Fruit fly (Drosophila melanogaster) whole organism, embryonic: ENCODE measurements around the gene CG45065.

ENCODE experiments used
- Ada2b ChIP-seq: fragments of 200-800 bp; sonication (Bioruptor generic); IDR thresholded peaks from 2 replicates; pipeline ENCODE4 v1.3.6; 2022; ENCODE audit warnings: missing biosample characterization, missing genetic modification characterization
- Atf6 ChIP-seq: fragments of 200-800 bp; sonication (Bioruptor generic); IDR thresholded peaks from 2 replicates; pipeline ENCODE4 v1.3.6; 2022; ENCODE audit warnings: missing biosample characterization, missing genetic modification characterization
- Bgb ChIP-seq: fragments of 200-800 bp; sonication (Bioruptor generic); IDR thresholded peaks from 2 replicates; pipeline ENCODE4 v1.3.6; 2022; ENCODE audit warnings: missing biosample characterization, missing genetic modification characterization; ENCODE audit not compliant: partially characterized antibody
- CG10209 ChIP-seq: fragments of 200-800 bp; sonication (Bioruptor generic); optimal IDR thresholded peaks from 3 replicates; lab custom pipeline; 2017; ENCODE audit warnings: missing biosample characterization, mild to moderate bottlenecking, missing genetic modification characterization, missing genetic modification reagents
- CG11247 ChIP-seq: fragments of 200-800 bp; sonication (Bioruptor generic); IDR thresholded peaks from 2 replicates; pipeline ENCODE4 v1.3.6; 2022; ENCODE audit warnings: missing biosample characterization, missing genetic modification characterization
- CG12104 ChIP-seq: fragments of 200-800 bp; sonication (Bioruptor generic); optimal IDR thresholded peaks from 3 replicates; lab custom pipeline; 2016; ENCODE audit warnings: missing biosample characterization, missing genetic modification characterization
- CG12299 ChIP-seq: fragments of 200-800 bp; sonication (Bioruptor generic); optimal IDR thresholded peaks from 2 replicates; lab custom pipeline; 2018; ENCODE audit warnings: missing biosample characterization, mild to moderate bottlenecking, missing genetic modification characterization
- CG12744 ChIP-seq: fragments of 200-800 bp; sonication (Bioruptor generic); optimal IDR thresholded peaks from 2 replicates; lab custom pipeline; 2016; ENCODE audit warnings: missing biosample characterization, missing genetic modification characterization
- CG13296 ChIP-seq: fragments of 200-800 bp; sonication (Bioruptor generic); optimal IDR thresholded peaks from 3 replicates; lab custom pipeline; 2018; ENCODE audit warnings: missing biosample characterization, mild to moderate bottlenecking, missing genetic modification characterization
- CG13424 ChIP-seq: fragments of 200-800 bp; sonication (Bioruptor generic); optimal IDR thresholded peaks from 2 replicates; lab custom pipeline; 2019; ENCODE audit warnings: missing biosample characterization, mild to moderate bottlenecking, missing genetic modification characterization, moderate library complexity
- CG14860 ChIP-seq: fragments of 200-800 bp; sonication (Bioruptor generic); IDR thresholded peaks from 3 replicates; pipeline ENCODE4 v1.3.6; 2022; ENCODE audit warnings: missing biosample characterization, missing genetic modification characterization; ENCODE audit not compliant: partially characterized antibody
- CG1602 ChIP-seq: fragments of 200-800 bp; sonication (Bioruptor generic); optimal IDR thresholded peaks from 3 replicates; lab custom pipeline; 2016; ENCODE audit warnings: missing biosample characterization, missing genetic modification characterization
- CG16863 ChIP-seq: fragments of 200-800 bp; sonication (Bioruptor generic); optimal IDR thresholded peaks from 3 replicates; lab custom pipeline; 2016; ENCODE audit warnings: missing biosample characterization, missing genetic modification characterization
- CG17385 ChIP-seq: fragments of 200-800 bp; sonication (Bioruptor generic); optimal IDR thresholded peaks from 3 replicates; lab custom pipeline; 2018; ENCODE audit warnings: missing biosample characterization, mild to moderate bottlenecking, missing genetic modification characterization
- CG31441 ChIP-seq: fragments of 200-800 bp; sonication (Bioruptor generic); IDR thresholded peaks from 2 replicates; pipeline ENCODE4 v1.3.6; 2022; ENCODE audit warnings: missing biosample characterization, missing genetic modification characterization
- CG32532 ChIP-seq: fragments of 200-800 bp; sonication (Bioruptor generic); IDR thresholded peaks from 2 replicates; pipeline ENCODE4 v1.3.6; 2022; ENCODE audit warnings: missing biosample characterization, missing genetic modification characterization
- CG33557 ChIP-seq: fragments of 200-800 bp; sonication (Bioruptor generic); optimal IDR thresholded peaks from 2 replicates; lab custom pipeline; 2019; ENCODE audit warnings: missing biosample characterization, mild to moderate bottlenecking, missing genetic modification characterization, moderate library complexity
- CG4854 ChIP-seq: fragments of 200-800 bp; sonication (Bioruptor generic); optimal IDR thresholded peaks from 2 replicates; lab custom pipeline; 2016; ENCODE audit warnings: missing biosample characterization, missing genetic modification characterization, inconsistent platforms
- CG5953 ChIP-seq: fragments of 200-800 bp; sonication (Bioruptor generic); IDR thresholded peaks from 2 replicates; pipeline ENCODE4 v1.3.6; 2022; ENCODE audit warnings: missing biosample characterization, missing genetic modification characterization
- CG6813 ChIP-seq: fragments of 200-800 bp; sonication (Bioruptor generic); optimal IDR thresholded peaks from 2 replicates; lab custom pipeline; 2017; ENCODE audit warnings: missing biosample characterization, missing genetic modification characterization, mild to moderate bottlenecking, moderate library complexity, missing genetic modification reagents
- CG7928 ChIP-seq: fragments of 200-800 bp; sonication (Bioruptor generic); optimal IDR thresholded peaks from 2 replicates; lab custom pipeline; 2017; ENCODE audit warnings: missing biosample characterization, mild to moderate bottlenecking, missing genetic modification characterization
- Gsc ChIP-seq: fragments of 200-800 bp; sonication (Bioruptor generic); IDR thresholded peaks from 2 replicates; pipeline ENCODE4 v1.3.6; 2022; ENCODE audit warnings: missing biosample characterization, missing genetic modification characterization
- H15 ChIP-seq: fragments of 200-800 bp; sonication (Bioruptor generic); IDR thresholded peaks from 3 replicates; pipeline ENCODE4 v1.3.6; 2022; ENCODE audit warnings: missing biosample characterization, missing genetic modification characterization
- HLH3B ChIP-seq: fragments of 200-800 bp; sonication (Bioruptor generic); IDR thresholded peaks from 2 replicates; pipeline ENCODE4 v1.3.6; 2022; ENCODE audit warnings: missing biosample characterization, missing genetic modification characterization
- Mrtf ChIP-seq: fragments of 200-800 bp; sonication (Bioruptor generic); IDR thresholded peaks from 3 replicates; pipeline ENCODE4 v1.3.6; 2022; ENCODE audit warnings: missing biosample characterization, missing genetic modification characterization
- NC2β ChIP-seq: fragments of 200-800 bp; sonication (Bioruptor generic); optimal IDR thresholded peaks from 2 replicates; lab custom pipeline; 2016; ENCODE audit warnings: missing biosample characterization, missing genetic modification characterization
- Opbp ChIP-seq: fragments of 200-800 bp; sonication (Bioruptor generic); IDR thresholded peaks from 3 replicates; pipeline ENCODE4 v1.3.6; 2022; ENCODE audit warnings: missing biosample characterization, missing genetic modification characterization; ENCODE audit not compliant: partially characterized antibody
- Stat92E ChIP-seq, 3 experiments: fragments of >200 bp in 2 of 3; fragments of 200-800 bp in 1 of 3; sonication (Bioruptor generic) in 1 of 3; optimal IDR thresholded peaks; 2 replicates each; lab custom pipeline; 2017 to 2019; ENCODE audit warnings: missing biosample characterization in 3 of 3, missing genetic modification characterization in 3 of 3, mild to moderate bottlenecking in 1 of 3, moderate library complexity in 1 of 3
- Tbp ChIP-seq: fragments of >200 bp; optimal IDR thresholded peaks from 2 replicates; lab custom pipeline; 2018; ENCODE audit warnings: missing biosample characterization, missing genetic modification characterization
- ap ChIP-seq: fragments of 200-800 bp; sonication (Bioruptor generic); IDR thresholded peaks from 2 replicates; pipeline ENCODE4 v1.3.6; 2022; ENCODE audit warnings: missing biosample characterization, missing genetic modification characterization
- ara ChIP-seq: fragments of 200-800 bp; sonication (Bioruptor generic); IDR thresholded peaks from 2 replicates; pipeline ENCODE4 v1.3.6; 2022; ENCODE audit warnings: missing biosample characterization, missing genetic modification characterization
- chm ChIP-seq: fragments of 200-800 bp; sonication (Bioruptor generic); IDR thresholded peaks from 2 replicates; pipeline ENCODE4 v1.3.6; 2022; ENCODE audit warnings: missing biosample characterization, missing genetic modification characterization
- crol ChIP-seq: fragments of 200-800 bp; sonication (Bioruptor generic); IDR thresholded peaks from 2 replicates; pipeline ENCODE4 v1.3.6; 2022; ENCODE audit warnings: missing biosample characterization, missing genetic modification characterization
- cwo ChIP-seq: fragments of 200-800 bp; sonication (Bioruptor generic); optimal IDR thresholded peaks from 3 replicates; lab custom pipeline; 2017; ENCODE audit warnings: missing biosample characterization, missing genetic modification characterization, mild to moderate bottlenecking, moderate library complexity, missing genetic modification reagents
- gcm ChIP-seq: fragments of 200-800 bp; sonication (Bioruptor generic); optimal IDR thresholded peaks from 2 replicates; lab custom pipeline; 2019; ENCODE audit warnings: missing biosample characterization, mild to moderate bottlenecking, missing genetic modification characterization, moderate library complexity
- hb ChIP-seq: fragments of 200-800 bp; sonication (Bioruptor generic); IDR thresholded peaks from 3 replicates; pipeline ENCODE4 v1.3.6; 2022; ENCODE audit warnings: missing biosample characterization, missing genetic modification characterization; ENCODE audit not compliant: partially characterized antibody
- jigr1 ChIP-seq: fragments of 200-800 bp; sonication (Bioruptor generic); IDR thresholded peaks from 3 replicates; pipeline ENCODE4 v1.3.6; 2022; ENCODE audit warnings: missing biosample characterization, missing genetic modification characterization
- kni ChIP-seq: fragments of 200-800 bp; sonication (Bioruptor generic); optimal IDR thresholded peaks from 3 replicates; lab custom pipeline; 2017; ENCODE audit warnings: mild to moderate bottlenecking, missing biosample characterization, missing genetic modification reagents, missing genetic modification characterization
- odd ChIP-seq: fragments of 200-800 bp; sonication (Bioruptor generic); optimal IDR thresholded peaks from 2 replicates; lab custom pipeline; 2017; ENCODE audit warnings: missing biosample characterization, mild to moderate bottlenecking, missing genetic modification characterization
- phol ChIP-seq: fragments of 200-800 bp; sonication (Bioruptor generic); optimal IDR thresholded peaks from 3 replicates; lab custom pipeline; 2018; ENCODE audit warnings: missing biosample characterization, mild to moderate bottlenecking, missing genetic modification characterization, moderate library complexity
- pzg ChIP-seq: fragments of 200-800 bp; sonication (Bioruptor generic); optimal IDR thresholded peaks from 3 replicates; lab custom pipeline; 2018; ENCODE audit warnings: missing biosample characterization, mild to moderate bottlenecking, missing genetic modification characterization, moderate library complexity
- ranshi ChIP-seq: fragments of 200-800 bp; sonication (Bioruptor generic); IDR thresholded peaks from 2 replicates; pipeline ENCODE4 v1.3.6; 2022; ENCODE audit warnings: missing biosample characterization, missing genetic modification characterization
- salm ChIP-seq: fragments of 200-800 bp; sonication (Bioruptor generic); optimal IDR thresholded peaks from 2 replicates; lab custom pipeline; 2018; ENCODE audit warnings: missing biosample characterization, mild to moderate bottlenecking, missing genetic modification characterization
- sd ChIP-seq: fragments of 200-800 bp; sonication (Bioruptor generic); optimal IDR thresholded peaks from 3 replicates; lab custom pipeline; 2018; ENCODE audit warnings: missing biosample characterization, mild to moderate bottlenecking, missing genetic modification characterization, moderate library complexity
- sim ChIP-seq: fragments of 200-800 bp; sonication (Bioruptor generic); IDR thresholded peaks from 2 replicates; pipeline ENCODE4 v1.3.6; 2022; ENCODE audit warnings: missing biosample characterization, missing genetic modification characterization
- sima ChIP-seq: fragments of 200-800 bp; sonication (Bioruptor generic); optimal IDR thresholded peaks from 2 replicates; lab custom pipeline; 2016; ENCODE audit warnings: missing biosample characterization, missing genetic modification characterization
- sna ChIP-seq: fragments of 200-800 bp; sonication (Bioruptor generic); IDR thresholded peaks from 2 replicates; pipeline ENCODE4 v1.3.6; 2022; ENCODE audit warnings: missing biosample characterization, missing genetic modification characterization; ENCODE audit not compliant: partially characterized antibody
- ssp ChIP-seq: fragments of 200-800 bp; sonication (Bioruptor generic); IDR thresholded peaks from 2 replicates; pipeline ENCODE4 v1.3.6; 2022; ENCODE audit warnings: missing biosample characterization, missing genetic modification characterization
- stwl ChIP-seq: fragments of 200-800 bp; sonication (Bioruptor generic); optimal IDR thresholded peaks from 3 replicates; lab custom pipeline; 2018; ENCODE audit warnings: missing biosample characterization, mild to moderate bottlenecking, missing genetic modification characterization, moderate library complexity
- tll ChIP-seq, 2 experiments: fragments of 200-800 bp in 1 of 2; fragments of >200 bp in 1 of 2; sonication (Bioruptor generic) in 1 of 2; optimal IDR thresholded peaks; 2 replicates each; lab custom pipeline; 2017 to 2019; ENCODE audit warnings: missing biosample characterization in 2 of 2, missing genetic modification characterization in 2 of 2, mild to moderate bottlenecking in 1 of 2, moderate library complexity in 1 of 2
- trem ChIP-seq: fragments of 200-800 bp; optimal IDR thresholded peaks from 3 replicates; lab custom pipeline; 2019; ENCODE audit warnings: missing biosample characterization, mild to moderate bottlenecking, missing genetic modification characterization, moderate library complexity

Gene CG45065

DNA sequence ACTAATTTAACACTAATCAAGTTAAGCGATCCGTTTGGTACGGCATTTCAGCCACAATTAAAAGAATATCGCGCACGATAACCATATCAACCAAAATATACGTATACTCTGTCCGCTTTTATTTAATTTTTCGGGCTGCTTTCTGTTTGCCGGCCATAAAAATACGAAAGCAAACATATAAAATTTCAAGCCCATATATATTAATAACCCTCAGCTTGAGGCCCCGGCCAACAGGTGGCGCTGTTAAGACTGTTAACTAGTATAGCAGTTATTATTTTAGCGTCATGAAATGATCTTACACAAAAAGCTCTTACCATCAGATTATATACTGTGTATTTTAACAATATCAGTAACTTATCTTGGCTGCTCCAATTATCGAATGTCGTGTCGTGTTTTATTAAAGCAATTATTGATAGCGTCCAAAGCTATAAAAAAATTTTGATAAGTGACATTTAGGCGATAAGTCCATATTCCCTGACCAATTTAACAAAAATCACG, 36.4 kb upstream of the CG45065 start, which contains the start of gene Eo (continued):
- TF ChIP-seq Atf6 (GFP tag; lab: Robert Waterston, UW) (no peak), sima (GFP tag; lab: Kevin White, UChicago) (no peak), CG1602 (GFP tag; lab: Kevin White, UChicago) (no peak), ssp (no peak), Stat92E (GFP tag; optimal IDR thresholded peaks at IDR 0.05; lab: Kevin White, UChicago) (no peak), Ada2b (GFP tag; lab: Robert Waterston, UW) (no peak), CG4854 (GFP tag; lab: Kevin White, UChicago) (no peak), Mrtf (GFP tag; lab: Robert Waterston, UW) (no peak), gcm (GFP tag; lab: Kevin White, UChicago) (peak; percentile 15), CG12744 (GFP tag; lab: Kevin White, UChicago) (no peak), chm (GFP tag; lab: Robert Waterston, UW) (no peak), trem (tag; lab: Kevin White, UChicago) (no peak), kni (peak; percentile 2), CG12299 (tag; lab: Kevin White, UChicago) (no peak), CG11247 (GFP tag; lab: Robert Waterston, UW) (no peak), CG5953 (GFP tag; lab: Robert Waterston, UW) (no peak), CG13296 (GFP tag; lab: Kevin White, UChicago) (peak; percentile 12), tll (GFP tag; optimal IDR thresholded peaks at IDR 0.05; lab: Kevin White, UChicago) (no peak), sd (tag; lab: Kevin White, UChicago) (peak; percentile 14), CG17385 (GFP tag; lab: Kevin White, UChicago) (no peak), jigr1 (GFP tag; lab: Robert Waterston, UW) (no peak), CG31441 (GFP tag; lab: Robert Waterston, UW) (no peak), pzg (GFP tag; lab: Kevin White, UChicago) (no peak), CG12104 (GFP tag; lab: Kevin White, UChicago) (no peak), ara (no peak), CG32532 (GFP tag; lab: Robert Waterston, UW) (no peak), stwl (tag; lab: Kevin White, UChicago) (peak; percentile 21), cwo (GFP tag; lab: Kevin White, UChicago) (no peak), NC2β (GFP tag; lab: Kevin White, UChicago) (no peak), CG7928 (GFP tag; lab: Kevin White, UChicago) (no peak), CG10209 (GFP tag; lab: Kevin White, UChicago) (no peak), sna (no peak), salm (tag; lab: Kevin White, UChicago) (peak; percentile 59), Tbp (GFP tag; lab: Kevin White, UChicago) (no peak), crol (GFP tag; lab: Robert Waterston, UW) (no peak), CG14860 (GFP tag; lab: Robert Waterston, UW) (no peak), HLH3B (GFP tag; lab: Robert Waterston, UW) (no peak), H15 (GFP tag; lab: Robert Waterston, UW) (no peak), CG33557 (GFP tag; lab: Kevin White, UChicago) (no peak), Gsc (GFP tag; lab: Robert Waterston, UW) (no peak), ranshi (no peak), ap (GFP tag; lab: Robert Waterston, UW) (no peak), Bgb (no peak), odd (GFP tag; lab: Kevin White, UChicago) (peak; percentile 17), CG6813 (GFP tag; lab: Kevin White, UChicago) (peak; percentile 23), phol (tag; lab: Kevin White, UChicago) (peak; percentile 1), CG16863 (GFP tag; lab: Kevin White, UChicago) (no peak), CG13424 (tag; lab: Kevin White, UChicago) (no peak), Opbp (no peak), hb (no peak), sim (GFP tag; lab: Robert Waterston, UW) (no peak)
